Worm (Caenorhabditis elegans) whole organism, L2 larva: Measurements from ENCODE around the gene mmcm-1.
A peak's percentile ranks its signal among the peaks of the same experiment; 100 is the strongest.

ENCODE experiments used
- C34F6.9 ChIP-seq: fragments of 150-350 bp; optimal IDR thresholded peaks from 2 replicates; lab custom pipeline; 2014; ENCODE audit warnings: missing biosample characterization, missing genetic modification characterization
- Y55F3AM.14 ChIP-seq: fragments of 200-800 bp; sonication (Bioruptor generic); optimal IDR thresholded peaks from 2 replicates; lab custom pipeline; 2018; ENCODE audit warnings: mild to moderate bottlenecking, missing genetic modification characterization, missing compliant biosample characterization
- ZK546.5 ChIP-seq: sonication (generic microtip); optimal IDR thresholded peaks from 2 replicates; lab custom pipeline; 2017; ENCODE audit warnings: missing biosample characterization, missing genetic modification characterization
- aly-2 ChIP-seq: fragments of 150-350 bp; optimal IDR thresholded peaks from 2 replicates; lab custom pipeline; 2014; ENCODE audit warnings: missing biosample characterization, missing genetic modification characterization
- ama-1 ChIP-seq: fragments of 150-350 bp; optimal IDR thresholded peaks from 2 replicates; lab custom pipeline; 2018; ENCODE audit warnings: inconsistent platforms
- ceh-16 ChIP-seq: fragments of 150-350 bp; optimal IDR thresholded peaks from 2 replicates; lab custom pipeline; 2014; ENCODE audit warnings: missing biosample characterization, missing genetic modification characterization
- crh-2 ChIP-seq: sonication (generic microtip); optimal IDR thresholded peaks from 2 replicates; lab custom pipeline; 2017; ENCODE audit warnings: missing biosample characterization, missing genetic modification characterization
- dmd-4 ChIP-seq: sonication (generic microtip); optimal IDR thresholded peaks from 2 replicates; lab custom pipeline; 2017; ENCODE audit warnings: missing biosample characterization, missing genetic modification characterization
- egl-27 ChIP-seq: sonication (generic microtip); optimal IDR thresholded peaks from 3 replicates; lab custom pipeline; 2017; ENCODE audit warnings: missing biosample characterization, missing genetic modification reagents, missing genetic modification characterization
- elt-1 ChIP-seq: fragments of 150-350 bp; optimal IDR thresholded peaks from 2 replicates; lab custom pipeline; 2014; ENCODE audit warnings: missing biosample characterization, missing genetic modification characterization
- elt-3 ChIP-seq: sonication (generic microtip); optimal IDR thresholded peaks from 2 replicates; lab custom pipeline; 2017; ENCODE audit warnings: missing biosample characterization, missing genetic modification characterization
- fos-1 ChIP-seq: fragments of 150-350 bp; optimal IDR thresholded peaks from 2 replicates; lab custom pipeline; 2014; ENCODE audit warnings: missing biosample characterization, missing genetic modification characterization
- gmeb-1 ChIP-seq: fragments of 150-350 bp; optimal IDR thresholded peaks from 2 replicates; lab custom pipeline; 2014; ENCODE audit warnings: missing biosample characterization, missing genetic modification characterization
- lin-11 ChIP-seq: fragments of 150-350 bp; sonication (generic microtip); optimal IDR thresholded peaks from 2 replicates; lab custom pipeline; 2014; ENCODE audit warnings: missing biosample characterization, missing genetic modification characterization, inconsistent platforms, mixed read lengths
- lin-39 ChIP-seq: fragments of 150-350 bp; optimal IDR thresholded peaks from 2 replicates; lab custom pipeline; 2014; ENCODE audit warnings: missing biosample characterization, missing genetic modification reagents, missing genetic modification characterization
- mab-5 ChIP-seq: fragments of 150-350 bp; optimal IDR thresholded peaks from 2 replicates; lab custom pipeline; 2014; ENCODE audit warnings: missing biosample characterization, missing genetic modification characterization
- mbf-1 ChIP-seq: sonication (generic microtip); optimal IDR thresholded peaks from 2 replicates; lab custom pipeline; 2017; ENCODE audit warnings: missing biosample characterization, missing genetic modification characterization
- mdl-1 ChIP-seq, 2 experiments: fragments of 150-350 bp in 1 of 2; sonication (generic microtip) in 1 of 2; optimal IDR thresholded peaks; 2 replicates each; lab custom pipeline; 2017; ENCODE audit warnings: missing biosample characterization in 2 of 2, missing genetic modification characterization in 2 of 2
- nhr-10 ChIP-seq: sonication (generic microtip); optimal IDR thresholded peaks from 2 replicates; lab custom pipeline; 2017; ENCODE audit warnings: missing biosample characterization, missing genetic modification characterization
- nhr-11 ChIP-seq: fragments of 150-350 bp; optimal IDR thresholded peaks from 2 replicates; lab custom pipeline; 2014; ENCODE audit warnings: missing biosample characterization, missing genetic modification characterization
- nhr-12 ChIP-seq: fragments of 150-350 bp; optimal IDR thresholded peaks from 2 replicates; lab custom pipeline; 2014; ENCODE audit warnings: missing biosample characterization, missing genetic modification characterization
- nhr-129 ChIP-seq: fragments of 150-350 bp; optimal IDR thresholded peaks from 2 replicates; lab custom pipeline; 2014; ENCODE audit warnings: missing biosample characterization, missing genetic modification characterization
- nhr-21 ChIP-seq: fragments of 150-350 bp; optimal IDR thresholded peaks from 2 replicates; lab custom pipeline; 2014; ENCODE audit warnings: missing biosample characterization, missing genetic modification characterization
- nhr-23 ChIP-seq: fragments of 150-350 bp; optimal IDR thresholded peaks from 2 replicates; lab custom pipeline; 2014; ENCODE audit warnings: missing biosample characterization, missing genetic modification reagents, missing genetic modification characterization
- nhr-237 ChIP-seq: fragments of 150-350 bp; optimal IDR thresholded peaks from 2 replicates; lab custom pipeline; 2014; ENCODE audit warnings: missing biosample characterization, missing genetic modification characterization
- nhr-25 ChIP-seq: fragments of 150-350 bp; sonication (generic microtip); optimal IDR thresholded peaks from 3 replicates; lab custom pipeline; 2014; ENCODE audit warnings: missing biosample characterization, missing genetic modification characterization
- peb-1 ChIP-seq: fragments of 150-350 bp; optimal IDR thresholded peaks from 2 replicates; lab custom pipeline; 2014; ENCODE audit warnings: missing biosample characterization, missing genetic modification characterization
- skn-1 ChIP-seq: sonication (generic microtip); optimal IDR thresholded peaks from 2 replicates; lab custom pipeline; 2017; ENCODE audit warnings: missing biosample characterization, missing genetic modification characterization
- sma-3 ChIP-seq: sonication (generic microtip); optimal IDR thresholded peaks from 2 replicates; lab custom pipeline; 2016; ENCODE audit warnings: missing genetic modification reagents, missing genetic modification characterization, missing compliant biosample characterization
- sma-9 ChIP-seq, 2 experiments: fragments of 150-350 bp in 1 of 2; sonication (generic microtip) in 1 of 2; optimal IDR thresholded peaks; 2 replicates each; lab custom pipeline; 2014 to 2016; ENCODE audit warnings: missing genetic modification characterization in 2 of 2, mild to moderate bottlenecking in 1 of 2, missing biosample characterization in 1 of 2, missing compliant biosample characterization in 1 of 2, missing genetic modification reagents in 1 of 2, moderate library complexity in 1 of 2
- snpc-4 ChIP-seq: fragments of 150-350 bp; optimal IDR thresholded peaks from 2 replicates; lab custom pipeline; 2014; ENCODE audit warnings: missing biosample characterization, missing genetic modification characterization
- unc-55 ChIP-seq: fragments of 150-350 bp; sonication (generic microtip); optimal IDR thresholded peaks from 3 replicates; lab custom pipeline; 2014; ENCODE audit warnings: missing biosample characterization, missing genetic modification reagents, missing genetic modification characterization
- unc-62 ChIP-seq: fragments of 150-350 bp; optimal IDR thresholded peaks from 2 replicates; lab custom pipeline; 2014; ENCODE audit warnings: missing biosample characterization, missing genetic modification reagents, missing genetic modification characterization
- ztf-1 ChIP-seq: fragments of 200-800 bp; sonication (Bioruptor generic); conservative IDR thresholded peaks from 2 replicates; pipeline ENCODE4 v1.3.6; 2022; ENCODE audit warnings: missing genetic modification characterization, missing compliant biosample characterization
- ztf-11 ChIP-seq: sonication (generic microtip); optimal IDR thresholded peaks from 2 replicates; lab custom pipeline; 2017; ENCODE audit warnings: missing biosample characterization, missing genetic modification characterization
- ztf-4 ChIP-seq: fragments of 150-350 bp; optimal IDR thresholded peaks from 2 replicates; lab custom pipeline; 2014; ENCODE audit warnings: missing biosample characterization, missing genetic modification characterization

mmcm-1 gene

DNA sequence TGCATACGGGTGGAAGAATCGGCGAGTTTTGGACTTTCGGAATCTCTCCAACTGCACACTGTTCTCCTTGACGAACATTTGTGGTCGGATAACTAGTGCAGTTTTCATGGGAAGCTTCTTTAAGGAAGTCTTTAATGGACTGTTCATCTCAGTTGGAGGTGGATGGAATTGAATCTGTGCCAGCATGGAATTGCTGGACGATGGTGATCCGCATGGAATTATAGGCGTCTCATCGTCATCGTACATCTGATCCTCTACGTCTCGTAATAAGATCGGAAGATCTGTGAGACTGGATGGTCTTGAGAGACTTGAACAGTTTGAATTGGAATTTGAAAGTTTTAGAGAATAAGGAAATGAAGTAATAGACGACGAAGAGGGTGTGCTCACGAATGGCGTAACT, 34.5 kb downstream of the mmcm-1 start:
- no peak for TF ChIP-seq egl-27
- no peak for TF ChIP-seq ceh-16
- no peak for TF ChIP-seq unc-55 (GFP tag; lab: Kevin White, UChicago)
- no peak for TF ChIP-seq mbf-1 (tag; lab: Kevin White, UChicago)
- TF ChIP-seq fos-1 (tag; lab: Kevin White, UChicago): no peak
- TF ChIP-seq elt-1 (tag; lab: Kevin White, UChicago): no peak
- TF ChIP-seq peb-1 (tag; lab: Kevin White, UChicago): no peak
- no peak for TF ChIP-seq lin-39
- no peak for TF ChIP-seq Y55F3AM.14 (GFP tag; lab: Kevin White, UChicago)
- TF ChIP-seq nhr-12 (tag; lab: Kevin White, UChicago): no peak
- TF ChIP-seq crh-2: no peak
- no peak for TF ChIP-seq nhr-23 (tag; lab: Kevin White, UChicago)
- TF ChIP-seq ZK546.5 (tag; lab: Kevin White, UChicago): no peak
- no peak for TF ChIP-seq nhr-11 (tag; lab: Kevin White, UChicago)
- no peak for TF ChIP-seq nhr-21 (tag; lab: Kevin White, UChicago)

DNA sequence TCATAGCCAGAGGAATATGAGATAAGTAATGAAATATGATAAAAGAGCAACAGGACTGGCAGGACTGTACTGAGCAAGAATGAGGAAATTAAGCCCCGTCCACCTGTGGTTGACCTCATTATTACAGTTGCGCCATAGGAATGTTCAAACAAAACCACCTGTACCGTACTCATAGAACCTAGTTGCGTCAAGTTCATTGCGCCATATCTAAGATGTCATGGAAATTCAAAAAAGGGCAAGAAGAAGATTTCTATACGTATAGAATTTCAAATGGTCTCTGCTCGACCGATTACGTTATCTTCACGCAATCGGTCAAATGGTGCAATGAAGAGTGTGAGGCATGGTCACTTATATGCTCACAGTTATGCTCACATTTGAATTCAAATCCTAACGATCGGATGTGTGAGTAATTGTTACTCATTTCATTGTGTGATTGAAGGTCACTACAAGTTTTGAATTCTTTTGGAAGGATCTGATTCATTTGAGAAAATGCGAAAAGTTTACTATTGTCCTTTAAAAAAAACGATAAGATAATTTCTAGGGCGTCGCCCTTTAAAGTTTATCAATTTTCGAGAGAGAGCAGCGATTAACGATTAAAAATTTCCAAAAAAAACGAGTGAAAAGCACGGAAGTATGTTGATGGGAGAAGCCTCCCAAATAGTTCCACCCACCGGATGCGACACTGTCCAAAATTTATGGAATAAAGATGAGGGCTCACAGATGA, 35.6 kb downstream of the mmcm-1 start:
- TF ChIP-seq nhr-25 (tag; lab: Kevin White, UChicago) (peak; percentile 28), ztf-11 (tag; lab: Kevin White, UChicago) (no peak), snpc-4 (tag; lab: Kevin White, UChicago) (no peak), fos-1 (tag; lab: Kevin White, UChicago) (peak; percentile 55)

DNA sequence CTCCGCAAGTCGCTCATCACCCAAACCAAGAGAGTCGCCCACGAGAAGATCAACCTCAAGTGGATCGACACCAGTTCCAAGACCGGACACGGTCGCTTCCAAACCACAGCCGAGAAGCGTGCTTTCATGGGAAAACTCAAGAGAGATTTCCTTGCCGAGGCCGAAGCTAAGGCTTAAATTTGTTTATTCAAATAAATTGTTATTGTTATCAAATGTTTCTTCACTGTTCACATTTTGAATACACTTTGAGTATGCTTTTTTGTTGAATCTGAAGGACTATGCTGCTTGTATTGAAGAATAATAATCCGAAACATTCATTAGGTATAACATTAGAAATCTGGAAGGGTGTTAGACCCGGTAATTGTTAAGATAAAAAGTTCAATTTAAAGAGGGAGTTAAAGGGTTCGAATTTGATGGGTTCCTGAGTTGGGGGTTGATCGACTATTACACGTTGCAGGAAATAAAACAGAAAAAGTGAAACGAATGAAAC, 38.1 kb downstream of the mmcm-1 start:
- TF ChIP-seq nhr-21 (tag; lab: Kevin White, UChicago) (peak; percentile 68), mab-5 (tag; lab: Kevin White, UChicago) (no peak), dmd-4 (no peak), sma-3 (peak; percentile 17), egl-27 (no peak), nhr-25 (tag; lab: Kevin White, UChicago) (peak; percentile 48), lin-11 (no peak), Y55F3AM.14 (GFP tag; lab: Kevin White, UChicago) (peak; percentile 37), ztf-4 (peak; percentile 25), crh-2 (peak; percentile 12), ama-1 (lab: Kevin White, UChicago) (peak; percentile 19), gmeb-1 (tag; lab: Kevin White, UChicago) (peak; percentile 33), fos-1 (tag; lab: Kevin White, UChicago) (peak; percentile 36), mdl-1 (tag; optimal IDR thresholded peaks at IDR 0.05; lab: Kevin White, UChicago) (no peak)

DNA sequence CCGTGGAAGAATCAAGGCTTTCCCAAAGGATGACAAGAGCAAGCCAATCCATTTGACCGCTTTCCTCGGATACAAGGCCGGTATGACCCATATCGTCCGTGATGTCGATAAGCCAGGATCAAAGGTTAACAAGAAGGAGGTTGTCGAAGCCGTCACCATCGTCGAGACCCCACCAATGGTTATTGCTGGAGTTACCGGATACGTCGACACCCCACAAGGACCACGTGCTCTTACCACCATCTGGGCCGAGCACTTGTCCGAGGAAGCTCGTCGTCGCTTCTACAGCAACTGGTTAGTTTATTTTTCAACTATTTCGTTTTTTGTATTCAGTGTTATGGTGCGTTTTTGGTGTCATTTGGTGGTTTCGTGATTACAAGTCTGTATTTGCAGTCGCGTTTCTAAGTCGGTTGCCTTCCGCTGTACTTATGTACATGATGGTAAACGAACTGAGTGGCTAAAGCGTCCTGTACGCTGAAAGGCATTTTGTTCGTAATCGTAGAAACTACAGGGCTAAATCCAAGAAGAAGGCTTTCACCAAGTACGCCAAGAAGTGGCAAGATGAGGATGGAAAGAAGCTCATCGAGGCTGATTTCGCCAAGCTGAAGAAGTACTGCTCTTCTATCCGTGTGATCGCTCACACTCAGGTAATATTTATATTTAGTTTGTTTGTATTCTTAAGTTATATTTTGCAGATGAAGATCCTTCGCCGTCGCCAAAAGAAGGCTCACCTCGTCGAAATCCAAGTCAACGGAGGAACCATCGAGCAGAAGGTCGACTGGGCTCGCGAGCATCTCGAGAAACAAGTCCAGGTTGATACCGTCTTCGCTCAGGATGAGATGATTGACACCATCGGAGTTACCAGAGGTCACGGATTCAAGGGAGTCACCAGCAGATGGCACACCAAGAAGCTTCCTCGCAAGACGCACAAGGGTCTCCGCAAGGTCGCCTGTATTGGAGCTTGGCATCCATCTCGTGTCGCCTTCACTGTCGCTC, 39.3 kb downstream of the mmcm-1 start:
- no peak for TF ChIP-seq sma-3

DNA sequence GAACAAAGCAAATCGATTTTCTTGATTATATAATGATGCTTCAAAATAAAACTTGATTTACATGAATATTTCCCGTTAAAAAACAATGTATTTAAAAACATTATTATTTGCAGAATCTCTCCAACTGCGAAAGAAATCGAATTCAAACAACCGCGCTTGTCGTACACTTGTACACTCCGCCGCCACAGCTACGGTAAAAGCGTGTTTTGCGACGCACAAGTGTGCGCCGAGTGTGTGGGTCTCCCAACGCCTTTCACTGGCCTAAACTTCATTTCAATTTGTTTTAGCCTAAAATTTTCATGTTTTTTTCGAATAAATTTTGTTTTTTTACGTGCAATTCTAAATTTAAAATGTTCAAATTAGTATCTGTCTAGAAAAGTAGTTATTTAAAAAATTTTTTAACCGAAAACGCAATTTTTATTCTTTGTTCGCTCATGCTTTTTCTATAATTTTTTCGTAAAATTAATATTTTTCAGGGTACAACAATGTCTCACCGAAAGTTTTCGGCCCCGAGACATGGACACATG, 40.0 kb downstream of the mmcm-1 start, which contains the start of gene rpl-3:
rpl-3 (plus strand) TSS at position 477 of the 527 bp plus-strand sequence.
- TF ChIP-seq unc-55 (GFP tag; lab: Kevin White, UChicago) (peak; percentile 100), elt-1 (tag; lab: Kevin White, UChicago) (peak; percentile 83), ceh-16 (peak; percentile 100), ztf-4 (peak; percentile 100), elt-3 (tag; lab: Kevin White, UChicago) (peak; percentile 82), mdl-1 (tag; optimal IDR thresholded peaks at IDR 0.05; lab: Kevin White, UChicago) (peak; percentile 92 to 98), peb-1 (tag; lab: Kevin White, UChicago) (no peak), unc-62 (GFP tag; lab: Kevin White, UChicago) (peak; percentile 99), lin-11 (peak; percentile 100), skn-1 (peak; percentile 96), crh-2 (peak; percentile 100), egl-27 (peak; percentile 100), C34F6.9 (tag; lab: Kevin White, UChicago) (peak; percentile 100), Y55F3AM.14 (GFP tag; lab: Kevin White, UChicago) (peak; percentile 100), ztf-1 (GFP tag; lab: Robert Waterston, UW) (peak; percentile 100), ama-1 (lab: Kevin White, UChicago) (peak; percentile 94), nhr-10 (peak; percentile 100), lin-39 (peak; percentile 86), nhr-23 (tag; lab: Kevin White, UChicago) (peak; percentile 82), nhr-129 (tag; lab: Kevin White, UChicago) (peak; percentile 99), gmeb-1 (tag; lab: Kevin White, UChicago) (peak; percentile 100), ztf-11 (tag; lab: Kevin White, UChicago) (peak; percentile 86), mab-5 (tag; lab: Kevin White, UChicago) (peak; percentile 99), fos-1 (tag; lab: Kevin White, UChicago) (peak; percentile 100), nhr-237 (tag; lab: Kevin White, UChicago) (peak; percentile 97), nhr-11 (tag; lab: Kevin White, UChicago) (peak; percentile 93), sma-9 (GFP tag; optimal IDR thresholded peaks at IDR 0.05; lab: Kevin White, UChicago) (peak; percentile 100), sma-9 (tag; optimal IDR thresholded peaks at IDR 0.05; lab: Kevin White, UChicago) (no peak), mbf-1 (tag; lab: Kevin White, UChicago) (peak; percentile 72), aly-2 (tag; lab: Kevin White, UChicago) (peak; percentile 83), snpc-4 (tag; lab: Kevin White, UChicago) (peak; percentile 96), dmd-4 (peak; percentile 84)
